Fruit fly (Drosophila melanogaster) whole organism, embryonic: ENCODE measurements around the gene CG11608.

Experiments
- Awh ChIP-seq: fragments of 200-800 bp; sonication (Bioruptor generic); IDR thresholded peaks from 2 replicates; pipeline ENCODE4, ENCODE4 v1.3.6; 2022; ENCODE audit warnings: missing biosample characterization, missing genetic modification characterization
- CG11696 ChIP-seq: fragments of 200-800 bp; sonication (Bioruptor generic); IDR thresholded peaks from 2 replicates; pipeline ENCODE4 v1.3.6; 2022; ENCODE audit warnings: missing biosample characterization, missing genetic modification characterization
- CG17359 ChIP-seq: fragments of 200-800 bp; sonication (Bioruptor generic); optimal IDR thresholded peaks from 3 replicates; lab custom pipeline; 2018; ENCODE audit warnings: missing biosample characterization, mild to moderate bottlenecking, missing genetic modification characterization, moderate library complexity
- CG2129 ChIP-seq: fragments of 200-800 bp; sonication (Bioruptor generic); IDR thresholded peaks from 2 replicates; pipeline ENCODE4 v1.3.6; 2022; ENCODE audit warnings: missing biosample characterization, missing genetic modification characterization; ENCODE audit not compliant: partially characterized antibody
- CG6654 ChIP-seq: fragments of 200-800 bp; sonication (Bioruptor generic); optimal IDR thresholded peaks from 2 replicates; lab custom pipeline; 2017; ENCODE audit warnings: missing biosample characterization, mild to moderate bottlenecking, missing genetic modification characterization
- CG7963 ChIP-seq: fragments of 200-800 bp; sonication (Bioruptor generic); IDR thresholded peaks from 3 replicates; pipeline ENCODE4 v1.3.6; 2022; ENCODE audit warnings: missing biosample characterization, missing genetic modification characterization; ENCODE audit not compliant: partially characterized antibody
- CkIIα-i1 ChIP-seq: fragments of 200-800 bp; sonication (Bioruptor generic); IDR thresholded peaks from 2 replicates; pipeline ENCODE4 v1.3.6; 2022; ENCODE audit warnings: missing biosample characterization, missing genetic modification characterization
- Dip2 ChIP-seq: fragments of 200-800 bp; sonication (Bioruptor generic); IDR thresholded peaks from 2 replicates; pipeline ENCODE4 v1.3.6; 2022; ENCODE audit warnings: missing biosample characterization, missing genetic modification characterization
- Eip74EF ChIP-seq, 2 experiments: fragments of 200-800 bp in 1 of 2; fragments of >200 bp in 1 of 2; sonication (Bioruptor generic) in 1 of 2; optimal IDR thresholded peaks; 2 replicates each; lab custom pipeline; 2017 to 2019; ENCODE audit warnings: missing biosample characterization in 2 of 2, missing genetic modification characterization in 2 of 2, mild to moderate bottlenecking in 1 of 2, moderate library complexity in 1 of 2
- Lhr ChIP-seq: fragments of 200-800 bp; sonication (Bioruptor generic); optimal IDR thresholded peaks from 3 replicates; lab custom pipeline; 2017; ENCODE audit warnings: mild to moderate bottlenecking, missing biosample characterization, missing genetic modification reagents, missing genetic modification characterization
- Med ChIP-seq: fragments of 200-800 bp; sonication (Bioruptor generic); peaks from one replicate; lab custom pipeline; 2016; ENCODE audit warnings: missing biosample characterization, missing genetic modification characterization, mild to moderate bottlenecking, inconsistent platforms, moderate library complexity
- Oaz ChIP-seq: fragments of 200-800 bp; sonication (Bioruptor generic); IDR thresholded peaks from 2 replicates; pipeline ENCODE4 v1.3.6; 2022; ENCODE audit warnings: missing biosample characterization, missing genetic modification characterization
- Pdp1 ChIP-seq, 2 experiments: fragments of 200-800 bp; sonication (Bioruptor generic); optimal IDR thresholded peaks; 3 replicates each; lab custom pipeline; 2016; ENCODE audit warnings: missing biosample characterization in 2 of 2, missing genetic modification characterization in 2 of 2, mild to moderate bottlenecking in 1 of 2, moderate library complexity in 1 of 2
- chinmo ChIP-seq: fragments of 200-800 bp; sonication (Bioruptor generic); IDR thresholded peaks from 4 replicates; pipeline ENCODE4 v1.3.6; 2022; ENCODE audit warnings: missing biosample characterization, missing genetic modification characterization; ENCODE audit not compliant: partially characterized antibody
- cwo ChIP-seq: fragments of 200-800 bp; sonication (Bioruptor generic); optimal IDR thresholded peaks from 3 replicates; lab custom pipeline; 2017; ENCODE audit warnings: missing biosample characterization, missing genetic modification characterization, mild to moderate bottlenecking, moderate library complexity, missing genetic modification reagents
- h ChIP-seq: fragments of >200 bp; optimal IDR thresholded peaks from 2 replicates; lab custom pipeline; 2017
- knrl ChIP-seq: fragments of 200-800 bp; sonication (Bioruptor generic); IDR thresholded peaks from 3 replicates; pipeline ENCODE4 v1.3.6; 2022; ENCODE audit warnings: missing biosample characterization, missing genetic modification characterization; ENCODE audit not compliant: partially characterized antibody
- pho ChIP-seq: fragments of 200-800 bp; sonication (Bioruptor generic); optimal IDR thresholded peaks from 2 replicates; lab custom pipeline; 2016; ENCODE audit warnings: missing biosample characterization, missing genetic modification characterization
- sens ChIP-seq: fragments of 200-800 bp; sonication (Bioruptor generic); peaks from one replicate; lab custom pipeline; 2016; ENCODE audit warnings: missing biosample characterization, missing genetic modification characterization
- sug ChIP-seq: fragments of 200-800 bp; optimal IDR thresholded peaks from 2 replicates; lab custom pipeline; 2019; ENCODE audit warnings: missing biosample characterization, mild to moderate bottlenecking, missing genetic modification characterization, moderate library complexity
- toy ChIP-seq: fragments of 200-800 bp; sonication (Bioruptor generic); IDR thresholded peaks from 2 replicates; pipeline ENCODE4 v1.3.6; 2022; ENCODE audit warnings: missing biosample characterization, missing genetic modification characterization
- unc-4 ChIP-seq: fragments of 200-800 bp; sonication (Bioruptor generic); IDR thresholded peaks from 2 replicates; pipeline ENCODE4 v1.3.6; 2022; ENCODE audit warnings: missing biosample characterization, missing genetic modification characterization; ENCODE audit not compliant: partially characterized antibody
- wek ChIP-seq: fragments of 200-800 bp; sonication (Bioruptor generic); optimal IDR thresholded peaks from 3 replicates; lab custom pipeline; 2018; ENCODE audit warnings: missing biosample characterization, mild to moderate bottlenecking, missing genetic modification characterization, moderate library complexity
- yki ChIP-seq: fragments of >200 bp; optimal IDR thresholded peaks from 3 replicates; lab custom pipeline; 2018

The CG11608 gene

DNA sequence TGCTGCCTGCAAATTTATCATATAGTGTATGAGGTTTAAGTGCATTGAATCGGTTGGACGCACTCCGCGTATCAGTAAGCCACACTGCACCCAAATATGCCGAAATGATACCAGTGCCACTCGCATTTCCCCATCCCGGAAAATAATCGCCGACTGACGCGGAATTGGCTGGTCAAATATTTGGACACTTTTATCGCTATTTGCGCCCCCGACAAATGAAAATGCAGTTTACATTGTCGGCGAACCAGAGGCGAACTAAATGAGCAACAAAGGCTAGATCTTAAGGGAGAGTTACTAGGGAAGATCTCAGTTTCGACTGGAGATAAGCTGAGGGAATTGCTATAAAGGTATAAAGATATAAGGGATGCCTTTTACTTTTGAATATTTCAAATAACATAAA is 49.8 kb downstream of the CG11608 start:
- TF ChIP-seq CG7963: no peak
- no peak for TF ChIP-seq Awh
- no peak for TF ChIP-seq CG2129 (GFP tag; lab: Robert Waterston, UW)
- TF ChIP-seq CkIIα-i1 (GFP tag; lab: Robert Waterston, UW): no peak
- TF ChIP-seq CG6654 (GFP tag; lab: Kevin White, UChicago): no peak
- no peak for TF ChIP-seq CG17359 (tag; lab: Kevin White, UChicago)
- peak in 1 of 2 experiments; percentile 41 for TF ChIP-seq Eip74EF (GFP tag; optimal IDR thresholded peaks at IDR 0.05; lab: Kevin White, UChicago)
- no peak for TF ChIP-seq toy
- TF ChIP-seq wek: no peak
- peak; percentile 64 for TF ChIP-seq sens
- TF ChIP-seq CG11696: no peak
- TF ChIP-seq yki: no peak
- no peak for TF ChIP-seq unc-4 (GFP tag; lab: Robert Waterston, UW)
- TF ChIP-seq h (lab: Kevin White, UChicago): no peak
- no peak for TF ChIP-seq pho
- TF ChIP-seq knrl: no peak
- TF ChIP-seq Dip2 (GFP tag; lab: Robert Waterston, UW): no peak
- TF ChIP-seq, all 482 proteins: peak for 2

DNA sequence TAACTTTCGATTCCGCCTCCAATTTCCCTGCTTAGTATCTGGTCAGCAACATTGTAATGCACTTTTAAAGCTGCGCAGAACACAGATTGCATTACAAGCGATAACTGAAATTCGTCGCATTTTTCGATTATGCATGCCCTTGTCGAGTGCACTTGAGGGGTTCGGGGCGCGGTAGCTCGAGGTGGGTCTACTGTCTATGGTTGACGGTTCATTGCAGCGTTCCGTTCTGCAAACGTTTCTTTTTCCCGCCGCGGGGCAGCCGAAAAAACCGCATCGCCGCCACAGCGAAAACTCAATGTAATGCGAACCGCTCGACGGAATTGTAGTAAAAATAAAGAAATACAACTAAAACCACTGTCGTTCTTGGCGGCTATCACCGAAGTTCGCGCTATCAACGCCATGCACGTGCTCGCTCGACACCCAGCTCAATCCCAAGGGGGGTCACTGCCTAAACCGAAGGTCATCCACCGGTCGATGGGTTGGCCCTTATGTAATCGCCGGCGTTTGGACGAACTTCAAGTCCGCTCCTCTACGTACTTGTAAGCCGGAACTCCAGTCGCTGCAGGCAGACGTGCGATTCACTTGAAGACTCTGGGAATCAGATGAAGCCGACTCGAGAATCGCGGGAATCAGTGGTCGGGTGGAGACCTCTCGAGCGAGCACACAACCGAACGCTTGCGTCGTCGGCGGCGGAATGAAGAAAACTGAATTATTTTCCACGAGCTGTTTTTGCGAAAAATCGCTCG is 50.6 kb downstream of the CG11608 start, which contains the start of gene kar:
Gene kar, minus strand, starts transcription at position 696 of the 746 bp plus-strand sequence.
- peak; percentile 53 for TF ChIP-seq cwo (GFP tag; lab: Kevin White, UChicago)
- peak; percentile 28 for TF ChIP-seq Med (GFP tag; lab: Kevin White, UChicago)
- TF ChIP-seq Oaz (GFP tag; lab: Robert Waterston, UW): no peak
- TF ChIP-seq Lhr (GFP tag; lab: Kevin White, UChicago): no peak
- 0 out of 4 replicates have a peak, but pooled peaks have one; percentile 31 for TF ChIP-seq chinmo (GFP tag; lab: Robert Waterston, UW)
- TF ChIP-seq sug (tag; lab: Kevin White, UChicago): peak; percentile 14
- TF ChIP-seq Pdp1 (GFP tag; optimal IDR thresholded peaks at IDR 0.05; lab: Kevin White, UChicago): peak in 1 of 2 experiments; percentile 70
